Fruit fly (Drosophila melanogaster): ENCODE measurements around the gene HisRS.

DNA sequence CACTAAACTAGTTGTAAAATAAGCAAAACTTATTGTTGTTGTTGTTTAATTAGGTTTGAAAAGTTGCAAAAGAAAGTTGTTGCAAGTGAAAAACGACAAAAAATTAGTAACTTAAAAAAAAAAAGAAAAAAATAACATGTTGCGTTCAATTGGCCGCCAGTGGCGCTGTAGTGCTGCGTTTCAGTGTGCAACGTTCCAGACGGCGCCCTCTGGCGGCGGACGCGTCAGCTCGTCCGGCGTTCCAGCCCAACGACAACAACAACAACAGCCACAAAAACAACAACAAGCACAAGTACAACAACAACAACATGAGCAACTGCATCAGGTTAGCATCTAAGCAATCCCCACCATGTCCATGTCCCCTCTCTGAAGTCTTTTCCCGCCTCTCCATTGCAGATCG, 2.2 kb downstream of the HisRS start:
- TF ChIP-seq CG10348 (GFP tag; IDR thresholded peaks at IDR 0.05) (no peak), rn (GFP tag; IDR thresholded peaks at IDR 0.05) (no peak), Snoo (tag; optimal IDR thresholded peaks at IDR 0.05) (no peak)

All from whole organism, pupa.